Worm (Caenorhabditis elegans): ENCODE data around the gene frm-10.

The frm-10 gene

DNA sequence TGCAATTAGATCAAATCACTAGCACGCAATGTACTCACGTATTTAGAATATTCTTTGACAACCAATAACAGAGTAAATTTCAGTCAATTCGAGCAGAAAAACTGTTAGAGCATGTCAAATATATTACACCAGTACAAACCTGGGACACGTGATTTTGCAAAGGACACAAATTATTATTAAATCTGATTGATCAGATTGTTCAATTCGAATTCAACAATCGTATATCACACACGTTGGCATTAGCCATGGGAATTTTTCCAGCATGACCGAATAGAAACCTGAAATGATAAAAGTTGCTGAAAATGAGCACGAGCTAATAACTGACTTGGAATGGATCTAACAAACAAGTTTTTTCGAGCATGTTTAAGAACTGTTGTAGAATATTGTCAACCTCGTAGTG, 40.0 kb upstream of the frm-10 start, which contains the start of gene srv-9:
Gene srv-9, minus strand, starts transcription at position 101 of the 400 bp plus-strand sequence.
- TF ChIP-seq nhr-28 (tag; optimal IDR thresholded peaks at IDR 0.05): no peak
- no peak for TF ChIP-seq mml-1 (tag; optimal IDR thresholded peaks at IDR 0.05)
- no peak for TF ChIP-seq egl-27 (tag; optimal IDR thresholded peaks at IDR 0.05)
- TF ChIP-seq unc-62 (GFP tag; optimal IDR thresholded peaks at IDR 0.05): no peak

DNA sequence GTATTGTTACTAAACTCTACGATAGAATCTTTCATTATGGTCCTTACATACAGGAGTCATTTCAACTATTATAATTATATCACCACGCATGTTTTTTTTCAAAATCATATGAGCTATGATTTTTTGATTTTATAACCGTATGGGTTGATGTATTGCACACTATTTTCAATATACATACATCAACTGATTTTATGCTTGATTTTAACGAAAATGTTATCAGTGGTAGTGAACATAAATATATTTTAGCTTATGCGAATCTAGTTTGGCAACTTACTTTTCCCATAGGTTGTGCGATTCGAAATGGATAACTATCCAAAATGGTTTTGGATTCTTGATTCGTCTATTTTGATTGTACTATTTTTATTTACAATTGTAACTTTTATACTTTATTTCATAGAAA, 39.4 kb upstream of the frm-10 start, which contains the start of gene srv-10:
Gene srv-10, plus strand, starts transcription at position 301 of the 400 bp plus-strand sequence.
- TF ChIP-seq pqm-1 (tag; optimal IDR thresholded peaks at IDR 0.05): no peak
- no peak for TF ChIP-seq ceh-82 (tag; optimal IDR thresholded peaks at IDR 0.05)
- TF ChIP-seq eor-1 (tag; optimal IDR thresholded peaks at IDR 0.05): no peak
- TF ChIP-seq unc-39 (tag; optimal IDR thresholded peaks at IDR 0.05): no peak
- no peak for TF ChIP-seq ZK546.5 (tag; optimal IDR thresholded peaks at IDR 0.05)

DNA sequence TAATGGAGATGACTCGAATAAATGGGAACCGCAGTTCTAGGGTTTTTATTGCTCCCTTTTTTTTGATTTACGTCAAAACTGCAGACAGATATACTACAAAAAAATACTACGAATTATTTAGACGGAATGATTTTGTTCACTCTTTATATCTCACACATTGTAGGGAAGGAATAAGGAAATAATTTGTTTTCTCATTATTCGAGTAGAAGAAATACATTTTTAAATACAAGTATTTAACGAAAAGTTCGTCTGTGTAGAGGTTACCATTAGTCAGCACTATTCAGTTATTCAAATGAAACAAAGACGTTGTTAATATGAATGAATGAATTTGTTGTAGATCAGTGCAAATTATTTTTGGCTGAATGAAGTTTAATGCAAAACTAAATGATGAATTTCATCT, 36.2 kb upstream of the frm-10 start, which contains the start of gene srd-18:
Gene srd-18, minus strand, starts transcription at position 101 of the 400 bp plus-strand sequence.
- no peak for TF ChIP-seq egl-27 (tag; optimal IDR thresholded peaks at IDR 0.05)
- no peak for TF ChIP-seq nhr-77 (tag; optimal IDR thresholded peaks at IDR 0.05)
- TF ChIP-seq ceh-16 (tag; optimal IDR thresholded peaks at IDR 0.05): no peak
- TF ChIP-seq pqm-1 (tag; optimal IDR thresholded peaks at IDR 0.05): no peak

DNA sequence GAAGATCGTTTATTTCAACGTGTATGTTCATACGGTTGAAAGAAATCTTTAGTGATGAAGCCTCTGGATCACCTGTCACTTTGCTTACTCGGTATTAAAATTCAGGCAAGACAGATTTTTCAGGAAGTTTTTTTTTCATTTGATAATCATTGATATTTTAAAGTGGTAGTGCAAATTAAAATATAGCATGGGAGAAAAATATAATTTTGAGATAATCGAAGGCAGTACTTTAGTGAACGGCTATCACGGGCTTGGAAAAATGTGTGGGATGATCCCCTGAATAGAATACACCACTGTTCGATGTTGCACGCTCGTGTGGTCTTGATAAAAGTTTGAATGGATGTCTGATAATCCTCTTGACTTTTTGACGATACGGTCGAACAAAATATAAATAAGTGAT, 35.6 kb upstream of the frm-10 start:
- TF ChIP-seq pqm-1 (tag; optimal IDR thresholded peaks at IDR 0.05): no peak
- no peak for TF ChIP-seq ztf-4 (tag; optimal IDR thresholded peaks at IDR 0.05)
- no peak for TF ChIP-seq zag-1 (tag; optimal IDR thresholded peaks at IDR 0.05)
- TF ChIP-seq hmg-11 (tag; optimal IDR thresholded peaks at IDR 0.05): no peak
- no peak for TF ChIP-seq egl-27 (tag; optimal IDR thresholded peaks at IDR 0.05)
- no peak for TF ChIP-seq tbx-2 (tag; optimal IDR thresholded peaks at IDR 0.05)
- no peak for TF ChIP-seq elt-1 (tag; optimal IDR thresholded peaks at IDR 0.05)

DNA sequence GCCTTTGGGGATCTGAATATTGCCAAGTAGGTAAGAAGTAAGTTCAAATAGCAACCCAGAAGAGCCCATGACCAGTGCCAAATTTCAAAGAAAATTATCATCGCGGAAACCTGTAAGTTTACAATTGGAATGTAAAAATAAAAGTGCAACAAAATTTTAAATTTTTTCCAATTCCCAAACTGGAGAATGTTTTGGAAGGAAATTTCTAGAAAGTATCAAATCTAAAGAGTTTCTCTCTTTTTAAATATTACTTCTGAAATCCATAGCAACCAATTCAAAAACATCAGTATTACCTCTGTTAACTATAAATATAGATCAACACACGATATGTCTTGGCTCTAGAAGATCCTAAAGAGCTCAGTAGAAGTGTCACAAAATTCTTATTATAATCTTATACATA, 34.3 kb upstream of the frm-10 start, which contains the start of gene srd-19:
Gene srd-19, minus strand, starts transcription at position 101 of the 400 bp plus-strand sequence.
- TF ChIP-seq R02D3.7 (tag; optimal IDR thresholded peaks at IDR 0.05) (no peak), mdl-1 (tag; optimal IDR thresholded peaks at IDR 0.05) (no peak), lin-39 (tag; optimal IDR thresholded peaks at IDR 0.05) (no peak)

DNA sequence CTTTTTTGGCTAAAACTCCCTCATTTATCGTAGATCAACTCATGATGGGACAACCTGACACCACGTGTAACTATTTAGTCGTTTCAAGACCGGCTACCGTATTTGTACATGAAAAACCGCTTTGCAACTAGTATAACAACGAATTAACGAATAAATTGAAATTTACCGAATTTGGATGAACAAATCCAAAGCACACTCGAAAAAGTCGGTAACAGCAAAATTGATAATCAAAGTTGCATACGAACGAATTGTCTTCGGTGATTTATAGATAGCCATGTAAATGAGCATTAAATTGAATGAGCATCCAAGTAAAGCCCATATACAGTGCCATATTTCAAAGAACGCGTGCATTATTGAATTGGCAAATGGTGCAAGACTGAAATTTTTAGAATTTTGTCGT, 30.6 kb upstream of the frm-10 start, which contains the start of gene srd-17:
Gene srd-17, minus strand, starts transcription at position 351 of the 400 bp plus-strand sequence.
- TF ChIP-seq nhr-77 (tag; optimal IDR thresholded peaks at IDR 0.05) (no peak), aly-2 (tag; optimal IDR thresholded peaks at IDR 0.05) (no peak), unc-62 (GFP tag; optimal IDR thresholded peaks at IDR 0.05) (no peak), ceh-16 (tag; optimal IDR thresholded peaks at IDR 0.05) (no peak), tbx-2 (tag; optimal IDR thresholded peaks at IDR 0.05) (no peak), ceh-9 (tag; optimal IDR thresholded peaks at IDR 0.05) (no peak), sea-2 (GFP tag; optimal IDR thresholded peaks at IDR 0.05) (no peak), ceh-28 (tag; optimal IDR thresholded peaks at IDR 0.05) (no peak), ZK546.5 (tag; optimal IDR thresholded peaks at IDR 0.05) (no peak), nhr-25 (tag; optimal IDR thresholded peaks at IDR 0.05) (no peak), nfya-1 (tag; optimal IDR thresholded peaks at IDR 0.05; ENCODE audit: insufficient read depth) (no peak), nhr-76 (tag; optimal IDR thresholded peaks at IDR 0.05) (no peak), snpc-4 (tag; optimal IDR thresholded peaks at IDR 0.05) (no peak), fkh-10 (GFP tag; optimal IDR thresholded peaks at IDR 0.05) (no peak), eor-1 (tag; optimal IDR thresholded peaks at IDR 0.05) (no peak), ztf-11 (tag; optimal IDR thresholded peaks at IDR 0.05) (no peak)

DNA sequence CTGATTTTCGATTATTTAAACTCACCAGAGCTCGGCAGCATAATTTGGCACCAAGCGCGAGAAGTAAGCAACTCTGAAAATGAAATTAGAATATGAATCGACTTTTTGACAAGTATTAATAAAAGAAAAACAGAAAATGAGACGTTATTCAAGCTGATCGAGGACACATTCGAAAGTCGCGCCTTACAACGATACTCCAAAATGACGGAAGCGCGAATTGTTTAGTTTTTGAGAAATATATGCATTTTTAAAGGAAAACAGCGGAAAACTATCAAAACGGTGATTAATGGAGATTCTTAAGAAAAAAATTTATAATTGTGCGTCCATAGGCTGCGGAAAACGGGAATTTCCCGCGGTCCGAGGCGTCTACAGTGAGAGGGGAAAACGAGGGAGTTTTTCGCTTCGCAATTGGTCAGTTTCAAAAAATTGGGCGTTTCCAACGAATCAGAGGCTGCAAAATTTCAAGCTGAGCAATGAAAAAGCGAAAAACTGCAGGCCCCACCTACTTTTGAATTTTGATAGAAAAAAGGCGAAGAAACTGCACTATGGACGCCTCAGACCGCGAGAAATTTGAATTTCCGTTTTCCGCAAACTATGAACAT, 25.4 kb upstream of the frm-10 start, which contains the start of gene mes-4:
Gene mes-4, minus strand, starts transcription at position 73 of the 602 bp plus-strand sequence.
- no peak for TF ChIP-seq lsy-12 (tag; optimal IDR thresholded peaks at IDR 0.05)
- TF ChIP-seq nhr-76 (tag; optimal IDR thresholded peaks at IDR 0.05): no peak
- TF ChIP-seq nfya-1 (tag; optimal IDR thresholded peaks at IDR 0.05; ENCODE audit: insufficient read depth): peak; percentile 91
- no peak for TF ChIP-seq fkh-10 (GFP tag; optimal IDR thresholded peaks at IDR 0.05)
- peak; percentile 38 for TF ChIP-seq lin-15B (tag; optimal IDR thresholded peaks at IDR 0.05)
- TF ChIP-seq nhr-77 (tag; optimal IDR thresholded peaks at IDR 0.05): no peak
